Worm (Caenorhabditis elegans) whole organism, early embryonic: ENCODE measurements around the gene srp-6.

Experiments
- B0310.2 ChIP-seq: sonication (generic microtip); optimal IDR thresholded peaks from 2 replicates; lab custom pipeline; 2016; ENCODE audit warnings: mild to moderate bottlenecking, missing genetic modification characterization, missing compliant biosample characterization
- F13C5.2 ChIP-seq: sonication (generic microtip); optimal IDR thresholded peaks from 2 replicates; lab custom pipeline; 2017; ENCODE audit warnings: mild to moderate bottlenecking, missing genetic modification characterization, inconsistent platforms, missing compliant biosample characterization
- aly-1 ChIP-seq: sonication (generic microtip); optimal IDR thresholded peaks from 2 replicates; lab custom pipeline; 2016; ENCODE audit warnings: missing genetic modification characterization, missing compliant biosample characterization
- ama-1 ChIP-seq: fragments of 150-350 bp; optimal IDR thresholded peaks from 2 replicates; lab custom pipeline; 2014
- ceh-13 ChIP-seq: fragments of 200-800 bp; sonication (Bioruptor generic); optimal IDR thresholded peaks from 2 replicates; lab custom pipeline; 2018; ENCODE audit warnings: mild to moderate bottlenecking, missing genetic modification characterization, missing compliant biosample characterization
- ceh-36 ChIP-seq: sonication (generic microtip); optimal IDR thresholded peaks from 2 replicates; lab custom pipeline; 2016; ENCODE audit warnings: missing genetic modification characterization, inconsistent platforms, missing compliant biosample characterization
- ets-7 ChIP-seq: sonication (generic microtip); optimal IDR thresholded peaks from 2 replicates; lab custom pipeline; 2016; ENCODE audit warnings: missing genotype, missing genetic modification characterization, missing compliant biosample characterization
- flt-1 ChIP-seq: fragments of 200-800 bp; sonication (Bioruptor generic); IDR thresholded peaks from 2 replicates; pipeline ENCODE4 v1.3.6; 2022; ENCODE audit warnings: missing genetic modification characterization, missing compliant biosample characterization
- hmbx-1 ChIP-seq: sonication (generic microtip); optimal IDR thresholded peaks from 2 replicates; lab custom pipeline; 2016; ENCODE audit warnings: mild to moderate bottlenecking, missing genetic modification characterization, missing compliant biosample characterization
- hmg-4 ChIP-seq: fragments of 200-800 bp; sonication (Bioruptor generic); optimal IDR thresholded peaks from 2 replicates; lab custom pipeline; 2018; ENCODE audit warnings: mild to moderate bottlenecking, missing genetic modification characterization, missing compliant biosample characterization
- hnd-1 ChIP-seq: sonication (generic microtip); optimal IDR thresholded peaks from 2 replicates; lab custom pipeline; 2016; ENCODE audit warnings: missing genetic modification characterization, missing compliant biosample characterization
- pes-1 ChIP-seq: fragments of 200-800 bp; sonication (Bioruptor generic); IDR thresholded peaks from 2 replicates; pipeline ENCODE4 v1.3.6; 2022; ENCODE audit warnings: missing genetic modification reagents, missing genetic modification characterization, missing compliant biosample characterization
- scrt-1 ChIP-seq: fragments of 200-800 bp; sonication (Bioruptor generic); IDR thresholded peaks from 2 replicates; pipeline ENCODE4 v1.3.6; 2022; ENCODE audit warnings: missing genetic modification characterization, missing compliant biosample characterization
- sea-1 ChIP-seq: fragments of 200-800 bp; sonication (Bioruptor generic); conservative IDR thresholded peaks from 2 replicates; pipeline ENCODE4 v1.3.6; 2022; ENCODE audit warnings: missing genetic modification characterization, missing compliant biosample characterization
- tbx-11 ChIP-seq: fragments of 200-800 bp; sonication (Bioruptor generic); IDR thresholded peaks from 2 replicates; pipeline ENCODE4 v1.3.6; 2022; ENCODE audit warnings: missing genetic modification characterization, missing compliant biosample characterization
- tbx-37 ChIP-seq: fragments of 200-800 bp; sonication (Bioruptor generic); conservative IDR thresholded peaks from 2 replicates; pipeline ENCODE4 v1.3.6; 2022; ENCODE audit warnings: missing genetic modification reagents, missing genetic modification characterization, missing compliant biosample characterization
- tra-4 ChIP-seq: sonication (generic microtip); optimal IDR thresholded peaks from 2 replicates; lab custom pipeline; 2017; ENCODE audit warnings: missing genetic modification characterization, missing compliant biosample characterization

The srp-6 gene

DNA sequence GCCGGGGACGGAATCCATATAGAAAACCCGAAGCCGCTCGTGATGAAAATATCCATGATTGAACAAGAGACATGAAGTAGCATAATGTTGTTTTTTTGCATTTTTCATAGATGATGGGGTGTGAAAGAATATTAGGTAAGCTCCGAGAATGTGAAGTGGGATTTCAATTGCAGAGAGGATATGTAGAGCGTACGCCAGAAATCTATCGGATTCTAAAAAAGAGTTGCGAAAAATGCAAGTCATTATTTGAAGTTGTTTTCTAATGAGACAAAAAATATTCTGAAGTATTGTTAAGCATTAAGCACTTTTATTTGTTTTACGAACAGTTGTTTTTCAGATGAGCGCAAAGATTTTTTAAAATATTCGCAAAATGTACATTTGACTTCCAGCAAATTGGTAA is 38.4 kb upstream of the srp-6 start, which contains the start of gene F18E3.10:
TSS of gene F18E3.10 (minus strand) at position 101 of the 400 bp plus-strand sequence.
- TF ChIP-seq scrt-1 (GFP tag; lab: Robert Waterston, UW) (no peak), tbx-11 (no peak), hnd-1 (no peak), flt-1 (GFP tag; lab: Robert Waterston, UW) (no peak), ama-1 (lab: Kevin White, UChicago) (no peak), ceh-36 (no peak), aly-1 (tag; lab: Kevin White, UChicago) (no peak), B0310.2 (tag; lab: Kevin White, UChicago) (no peak), tbx-37 (no peak), hmg-4 (no peak), pes-1 (GFP tag; lab: Robert Waterston, UW) (no peak), ceh-13 (GFP tag; lab: Kevin White, UChicago) (no peak), hmbx-1 (no peak), F13C5.2 (tag; lab: Kevin White, UChicago) (no peak)

DNA sequence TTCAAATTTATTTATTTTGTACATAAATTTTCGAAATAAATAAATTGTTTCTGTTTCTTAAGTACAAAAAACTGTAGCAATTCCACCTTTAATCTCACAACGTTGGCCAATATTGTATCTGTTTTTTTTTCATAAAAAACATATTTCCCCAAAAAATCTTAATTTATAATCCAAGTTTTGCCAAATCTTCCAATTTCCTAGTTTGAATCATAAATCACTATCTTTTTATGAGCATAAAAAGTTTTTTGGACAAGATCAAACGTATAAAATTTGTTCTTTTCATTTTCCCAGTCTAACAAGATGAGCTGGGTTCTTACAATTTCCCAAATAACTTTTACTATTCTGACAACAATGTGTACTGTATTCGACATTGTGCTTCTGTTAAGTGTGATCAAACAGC is 34.3 kb upstream of the srp-6 start, which contains the start of gene srxa-4:
TSS of gene srxa-4 (plus strand) at position 301 of the 400 bp plus-strand sequence.
- TF ChIP-seq hmg-4, result no peak
- no peak for TF ChIP-seq B0310.2 (tag; lab: Kevin White, UChicago)
- TF ChIP-seq pes-1 (GFP tag; lab: Robert Waterston, UW), result no peak
- no peak for TF ChIP-seq hmbx-1
- TF ChIP-seq ama-1 (lab: Kevin White, UChicago), result no peak
- no peak for TF ChIP-seq scrt-1 (GFP tag; lab: Robert Waterston, UW)
- TF ChIP-seq F13C5.2 (tag; lab: Kevin White, UChicago), result no peak
- no peak for TF ChIP-seq sea-1 (GFP tag; lab: Robert Waterston, UW)
- no peak for TF ChIP-seq tbx-11
- no peak for TF ChIP-seq tra-4 (tag; lab: Kevin White, UChicago)
- TF ChIP-seq flt-1 (GFP tag; lab: Robert Waterston, UW), result no peak
- TF ChIP-seq ets-7, result no peak
- TF ChIP-seq hnd-1, result no peak
- no peak for TF ChIP-seq aly-1 (tag; lab: Kevin White, UChicago)

DNA sequence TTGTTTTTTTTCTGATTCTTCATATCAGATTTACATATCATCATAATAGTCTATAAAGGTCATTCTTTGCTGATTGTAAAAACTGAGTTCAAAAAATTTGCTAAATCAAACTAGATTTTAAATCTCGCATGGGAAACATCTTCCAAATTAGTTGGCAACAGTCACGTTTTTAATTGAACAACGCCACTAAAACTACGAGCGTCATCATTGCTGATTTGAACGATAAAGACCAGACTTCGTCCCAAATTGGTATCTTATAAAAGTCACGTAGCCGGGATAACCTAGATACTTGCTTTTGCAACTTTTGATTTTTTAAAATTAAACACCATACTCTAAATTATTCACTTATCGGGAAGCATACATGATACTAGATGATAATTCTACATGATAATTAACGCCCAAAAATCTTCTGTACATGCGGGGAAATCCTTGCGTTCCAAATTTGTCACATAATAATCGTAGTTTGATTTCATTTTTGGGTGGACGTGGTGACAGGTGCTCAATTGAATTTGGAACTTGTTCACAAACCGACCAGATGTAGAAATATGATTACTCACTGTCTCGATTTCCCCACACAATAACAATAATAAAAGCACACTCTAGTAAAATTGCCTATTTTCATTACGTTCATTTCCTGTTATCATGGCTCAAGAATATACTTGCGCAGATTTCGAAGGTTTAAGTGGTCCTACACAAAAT is 31.3 kb upstream of the srp-6 start, which contains the start of gene srw-67:
TSS of gene srw-67 (plus strand) at position 643 of the 699 bp plus-strand sequence.
- TF ChIP-seq ets-7, result no peak
- no peak for TF ChIP-seq tbx-11
- TF ChIP-seq B0310.2 (tag; lab: Kevin White, UChicago), result no peak
- TF ChIP-seq pes-1 (GFP tag; lab: Robert Waterston, UW), result no peak
- TF ChIP-seq tbx-37, result no peak
- TF ChIP-seq tra-4 (tag; lab: Kevin White, UChicago), result no peak
- TF ChIP-seq flt-1 (GFP tag; lab: Robert Waterston, UW), result no peak
- TF ChIP-seq sea-1 (GFP tag; lab: Robert Waterston, UW), result no peak
- TF ChIP-seq hmg-4, result no peak
- TF ChIP-seq F13C5.2 (tag; lab: Kevin White, UChicago), result no peak
- no peak for TF ChIP-seq ama-1 (lab: Kevin White, UChicago)

ce11 chrV:7416569-7416968 is 30.7 kb upstream of the srp-6 start:
- no peak for TF ChIP-seq tbx-11
- TF ChIP-seq pes-1 (GFP tag; lab: Robert Waterston, UW), result no peak
- TF ChIP-seq scrt-1 (GFP tag; lab: Robert Waterston, UW), result no peak

- TF ChIP-seq ceh-13 (GFP tag; lab: Kevin White, UChicago) (no peak), tra-4 (tag; lab: Kevin White, UChicago) (no peak), B0310.2 (tag; lab: Kevin White, UChicago) (no peak), tbx-37 (no peak), ama-1 (lab: Kevin White, UChicago) (no peak)
Measured at ce11 chrV:7415780-7416428, 30.0 kb upstream of the srp-6 start, which contains the start of gene F18E3.13. TSS of gene F18E3.13 (plus strand) at chrV:7416164.

DNA sequence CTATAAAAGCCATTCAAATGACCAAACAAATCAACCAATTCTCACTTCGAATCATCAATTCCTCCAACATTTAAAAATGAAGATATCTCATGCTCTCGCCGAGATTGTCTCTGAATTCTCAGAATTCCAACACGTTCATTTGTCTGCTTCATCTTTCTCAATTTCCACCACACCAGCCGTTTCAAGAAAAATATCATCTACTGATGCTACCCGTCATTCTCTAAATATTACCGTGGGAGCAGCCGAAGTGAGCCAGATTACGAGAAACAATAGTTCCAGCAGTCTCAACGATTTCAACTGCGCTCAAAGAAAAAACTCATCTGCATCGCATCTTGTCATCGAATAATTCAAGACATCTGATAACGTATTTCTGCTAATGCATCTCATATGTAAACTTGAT is 29.0 kb upstream of the srp-6 start, which contains the start of gene F18E3.12:
TSS of gene F18E3.12 (plus strand) at position 77 of the 400 bp plus-strand sequence.
- TF ChIP-seq scrt-1 (GFP tag; lab: Robert Waterston, UW), result no peak
- TF ChIP-seq aly-1 (tag; lab: Kevin White, UChicago), result no peak
- no peak for TF ChIP-seq tbx-37
- no peak for TF ChIP-seq ets-7
- TF ChIP-seq hnd-1, result no peak
- TF ChIP-seq tra-4 (tag; lab: Kevin White, UChicago), result no peak
- TF ChIP-seq ceh-36, result no peak
- TF ChIP-seq flt-1 (GFP tag; lab: Robert Waterston, UW), result no peak
- TF ChIP-seq F13C5.2 (tag; lab: Kevin White, UChicago), result no peak
- TF ChIP-seq tbx-11, result no peak
- TF ChIP-seq ama-1 (lab: Kevin White, UChicago), result no peak
- TF ChIP-seq hmg-4, result no peak
- no peak for TF ChIP-seq pes-1 (GFP tag; lab: Robert Waterston, UW)
- no peak for TF ChIP-seq B0310.2 (tag; lab: Kevin White, UChicago)
- TF ChIP-seq sea-1 (GFP tag; lab: Robert Waterston, UW), result no peak
- TF ChIP-seq ceh-13 (GFP tag; lab: Kevin White, UChicago), result no peak
- no peak for TF ChIP-seq hmbx-1

DNA sequence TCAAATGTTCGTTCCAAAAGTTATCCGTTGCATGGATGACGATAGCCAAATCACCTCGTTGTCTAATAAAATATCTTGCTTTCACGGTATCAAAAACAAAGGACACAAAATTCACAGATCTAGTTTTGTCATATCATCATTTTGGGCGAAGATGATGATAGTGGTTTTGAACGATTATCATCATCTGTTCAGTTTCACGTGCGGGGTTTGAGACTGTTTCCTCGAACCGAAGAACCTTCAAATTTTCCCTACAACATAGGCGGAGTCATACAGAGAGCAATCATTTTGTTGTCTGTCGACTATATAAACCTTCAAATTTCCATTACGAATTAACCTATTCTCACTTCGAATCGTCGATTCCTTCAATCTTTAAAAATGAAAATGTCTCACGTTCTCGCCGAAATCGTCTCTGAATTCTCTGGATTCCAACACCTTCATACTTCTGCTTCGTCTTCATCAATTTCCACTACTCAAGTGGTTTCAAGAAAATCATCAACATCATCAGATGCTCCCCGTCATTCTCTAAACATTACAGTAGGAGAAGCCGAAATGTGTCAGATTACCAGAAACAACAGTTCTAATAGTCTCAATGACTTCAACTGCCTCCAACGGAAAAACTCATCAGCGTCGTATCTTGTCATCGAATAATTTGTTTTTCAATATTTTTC is 27.3 kb upstream of the srp-6 start, which contains the start of gene F18E3.11:
TSS of gene F18E3.11 (plus strand) at position 376 of the 668 bp plus-strand sequence.
- TF ChIP-seq ama-1 (lab: Kevin White, UChicago), result no peak
- no peak for TF ChIP-seq ceh-36
- no peak for TF ChIP-seq hnd-1
- no peak for TF ChIP-seq ets-7
- no peak for TF ChIP-seq tbx-11
- no peak for TF ChIP-seq aly-1 (tag; lab: Kevin White, UChicago)
- TF ChIP-seq pes-1 (GFP tag; lab: Robert Waterston, UW), result no peak
- no peak for TF ChIP-seq tbx-37
- no peak for TF ChIP-seq tra-4 (tag; lab: Kevin White, UChicago)
- TF ChIP-seq hmg-4, result no peak
- no peak for TF ChIP-seq ceh-13 (GFP tag; lab: Kevin White, UChicago)
- TF ChIP-seq sea-1 (GFP tag; lab: Robert Waterston, UW), result no peak
- no peak for TF ChIP-seq hmbx-1
- no peak for TF ChIP-seq B0310.2 (tag; lab: Kevin White, UChicago)
- no peak for TF ChIP-seq scrt-1 (GFP tag; lab: Robert Waterston, UW)
